Fruit fly (Drosophila melanogaster): ENCODE measurements around the gene ChAT.

DNA sequence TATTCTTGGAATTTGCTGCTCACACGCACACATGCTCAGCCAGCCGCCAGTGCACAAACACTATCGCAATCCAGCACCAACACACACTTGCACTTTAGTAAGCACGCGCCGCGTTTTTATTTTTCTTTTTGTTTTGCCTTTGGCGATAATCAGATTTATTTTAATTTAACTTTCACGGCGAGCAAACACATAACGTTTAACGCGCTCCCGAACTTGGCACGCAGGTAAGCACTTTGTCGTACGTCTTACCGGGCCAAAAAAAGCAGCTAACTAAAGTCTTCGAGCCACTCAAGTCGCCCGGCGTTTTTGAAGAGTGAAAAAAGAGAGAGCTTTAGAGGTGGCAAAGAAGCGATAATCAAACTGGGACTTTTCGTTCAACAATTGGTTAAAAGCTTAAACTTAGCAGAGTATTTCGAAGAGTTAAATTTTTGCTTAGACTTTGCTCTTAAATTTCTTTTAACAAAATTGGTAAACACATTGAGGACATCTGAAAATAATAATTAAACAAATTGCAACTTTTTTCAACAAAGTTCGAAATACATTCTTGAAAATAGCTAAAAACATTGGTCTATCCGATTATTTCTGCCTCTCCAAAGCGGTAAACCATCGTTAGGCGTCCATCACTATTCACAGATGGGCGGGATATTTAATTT, 38.1 kb downstream of the ChAT start, which contains the start of gene Mekk1:
- peak; percentile 72 for TF ChIP-seq bab1 (GFP tag; optimal IDR thresholded peaks at IDR 0.05)
- TF ChIP-seq Mnt (GFP tag; optimal IDR thresholded peaks at IDR 0.05): peak; percentile 72
- TF ChIP-seq Hr96 (GFP tag; optimal IDR thresholded peaks at IDR 0.05): peak; percentile 83
- peak; percentile 8 for TF ChIP-seq cic (GFP tag; optimal IDR thresholded peaks at IDR 0.05)
